Worm (Caenorhabditis elegans): Measurements from ENCODE around the gene B0403.6.

DNA sequence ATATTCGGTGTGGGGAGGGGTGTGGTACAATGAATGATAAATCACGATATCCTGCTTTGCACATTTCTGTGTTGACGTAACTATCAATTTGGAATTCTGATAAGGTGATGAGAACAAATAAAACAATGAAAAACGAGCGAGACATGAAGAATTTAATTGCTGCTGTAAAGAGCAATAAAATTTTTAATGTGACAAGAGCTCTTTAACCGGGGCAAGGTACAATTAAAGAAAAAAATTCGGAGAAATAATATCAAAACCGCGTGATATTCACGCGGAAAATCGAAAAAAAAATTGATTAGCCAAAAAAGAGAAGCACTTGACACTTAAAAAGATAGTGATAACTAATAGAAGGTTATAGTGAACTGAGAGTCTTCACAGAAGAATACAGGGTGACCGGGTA, 13.9 kb downstream of the B0403.6 start:
- no peak for TF ChIP-seq ceh-45 (GFP tag; IDR thresholded peaks at IDR 0.05)
- no peak for TF ChIP-seq nfya-1 (tag; optimal IDR thresholded peaks at IDR 0.05)
- TF ChIP-seq pha-2 (tag; optimal IDR thresholded peaks at IDR 0.05) = no peak
